Worm (Caenorhabditis elegans): ENCODE measurements around the gene Y2H9A.6.

DNA sequence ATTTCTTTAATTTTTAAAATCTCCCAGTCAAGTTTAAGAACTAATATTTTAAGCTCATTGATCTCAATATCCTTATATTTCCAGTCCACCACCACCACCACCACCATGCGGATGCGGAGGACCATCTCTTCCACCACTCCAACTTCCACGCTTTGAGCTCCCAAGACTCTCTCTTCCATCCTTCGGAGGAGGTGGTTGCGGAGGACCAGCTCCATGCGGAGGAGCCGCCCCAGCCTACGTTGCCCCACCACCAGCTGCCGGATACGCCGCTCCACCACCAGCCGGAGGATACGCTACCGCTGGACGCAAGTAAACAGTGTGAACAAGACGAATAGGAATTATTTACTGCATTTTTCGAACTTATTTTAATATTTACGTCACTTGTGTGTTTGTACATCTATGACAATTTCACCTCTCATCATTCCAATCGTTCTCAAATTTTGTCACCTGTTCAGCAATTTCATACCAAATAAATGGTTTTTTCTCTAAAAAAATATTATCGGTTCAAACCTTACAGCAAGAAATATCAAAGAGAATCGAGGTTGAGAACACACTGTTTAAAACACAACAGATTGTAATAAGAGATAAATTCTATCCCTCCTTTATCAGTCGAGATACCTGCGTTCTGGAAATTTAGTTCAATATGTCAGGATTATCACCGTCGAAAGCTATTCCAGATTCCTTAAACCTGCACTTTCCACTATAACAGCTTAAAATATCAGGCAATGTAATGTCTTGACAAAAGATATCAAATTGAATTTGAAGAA, 32.2 kb upstream of the Y2H9A.6 start:
- TF ChIP-seq tra-4 (tag; optimal IDR thresholded peaks at IDR 0.05) (no peak), B0310.2 (tag; optimal IDR thresholded peaks at IDR 0.05) (no peak), F13C5.2 (tag; optimal IDR thresholded peaks at IDR 0.05) (no peak), ceh-36 (tag; optimal IDR thresholded peaks at IDR 0.05) (no peak), tbx-11 (GFP tag; IDR thresholded peaks at IDR 0.05) (no peak), flt-1 (GFP tag; IDR thresholded peaks at IDR 0.05) (no peak), hnd-1 (tag; optimal IDR thresholded peaks at IDR 0.05) (no peak)

All from whole organism, early embryonic.